Fruit fly (Drosophila melanogaster) S2 (cell line): Measurements from ENCODE around the gene lgs.

Source experiments
- CG8478 ChIP-seq: fragments of >200 bp; optimal IDR thresholded peaks from 2 replicates; lab custom pipeline; 2018
- CTCF ChIP-seq, 2 experiments: fragments of >200 bp; optimal IDR thresholded peaks; 2 replicates each; lab custom pipeline; 2018

dm6 chr4:490760-491317, 47.1 kb upstream of the lgs start:
- TF ChIP-seq CG8478 (lab: Kevin White, UChicago): no peak
- peak in 1 of 2 experiments; percentile 9 for TF ChIP-seq CTCF (optimal IDR thresholded peaks at IDR 0.05; lab: Kevin White, UChicago)
